Fruit fly (Drosophila melanogaster): ENCODE measurements around the gene IntS11.

Gene IntS11

DNA sequence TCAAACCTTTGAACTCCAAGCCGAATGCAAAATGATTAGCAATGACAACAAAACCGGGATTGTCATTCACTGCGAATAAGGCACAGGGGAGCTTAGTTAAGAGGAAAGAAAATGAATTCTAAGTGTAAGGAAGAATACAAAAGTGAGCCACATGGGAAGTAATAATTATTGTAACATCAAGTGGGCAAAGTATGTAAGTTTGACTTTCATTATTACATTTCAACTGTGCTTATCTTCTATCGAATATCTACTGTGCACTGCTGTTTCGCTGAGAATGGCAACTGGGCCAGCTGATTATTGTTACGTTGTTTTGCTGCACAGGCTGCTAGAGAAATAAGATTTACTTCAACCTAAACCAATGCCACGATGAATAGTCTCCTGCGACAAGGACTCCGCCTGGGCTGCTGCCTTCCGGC is 8.5 kb upstream of the IntS11 start, which contains the start of the genes CG7601 and CIA30 (continued):
- peak; percentile 100 for TF ChIP-seq H2.0 (GFP tag; IDR thresholded peaks at IDR 0.05)
- TF ChIP-seq Oli (tag; optimal IDR thresholded peaks at IDR 0.05) = peak; percentile 96
- TF ChIP-seq ind (GFP tag; optimal IDR thresholded peaks at IDR 0.05) = peak; percentile 100
- TF ChIP-seq kah (GFP tag; optimal IDR thresholded peaks at IDR 0.05) = peak; percentile 92
- 0 out of 3 replicates have a peak, but pooled peaks have one; percentile 47 for TF ChIP-seq CG34224 (GFP tag; IDR thresholded peaks at IDR 0.05; ENCODE audit: partially characterized antibody)
- TF ChIP-seq CG12219 (GFP tag; optimal IDR thresholded peaks at IDR 0.05) = peak; percentile 94
- TF ChIP-seq Lpt (GFP tag; optimal IDR thresholded peaks at IDR 0.05) = no peak
- no peak for TF ChIP-seq hkb (optimal IDR thresholded peaks at IDR 0.05)
- peak; percentile 100 for TF ChIP-seq hkb (GFP tag; IDR thresholded peaks at IDR 0.05)
- peak; percentile 99 for TF ChIP-seq CG1233 (GFP tag; optimal IDR thresholded peaks at IDR 0.05)
- TF ChIP-seq sr (GFP tag; IDR thresholded peaks at IDR 0.05) = peak; percentile 100
- TF ChIP-seq CG10267 (tag; optimal IDR thresholded peaks at IDR 0.05) = peak; percentile 92
- peak; percentile 100 for TF ChIP-seq tgo (GFP tag; IDR thresholded peaks at IDR 0.05)
- TF ChIP-seq CG8765 (GFP tag; IDR thresholded peaks at IDR 0.05) = peak; percentile 100
- peak; percentile 99 for TF ChIP-seq luna (GFP tag; optimal IDR thresholded peaks at IDR 0.05)
- peak; percentile 93 for TF ChIP-seq CG3065 (GFP tag; optimal IDR thresholded peaks at IDR 0.05)
- TF ChIP-seq CG10543 (GFP tag; optimal IDR thresholded peaks at IDR 0.05) = peak; percentile 98
- peak; percentile 84 for TF ChIP-seq CG7928 (GFP tag; optimal IDR thresholded peaks at IDR 0.05)
- peak; percentile 98 for TF ChIP-seq CG9609 (GFP tag; optimal IDR thresholded peaks at IDR 0.05)
- TF ChIP-seq Sox100B (GFP tag; optimal IDR thresholded peaks at IDR 0.05) = peak; percentile 97
- peak; percentile 98 for TF ChIP-seq maf-S (GFP tag; optimal IDR thresholded peaks at IDR 0.05)
- TF ChIP-seq fru (optimal IDR thresholded peaks at IDR 0.05) = no peak
- peak; percentile 97 for TF ChIP-seq dmrt99B (tag; optimal IDR thresholded peaks at IDR 0.05)
- peak; percentile 93 for TF ChIP-seq CG6254 (GFP tag; optimal IDR thresholded peaks at IDR 0.05)
- TF ChIP-seq CG11456 (GFP tag; IDR thresholded peaks at IDR 0.05) = peak; percentile 100
- TF ChIP-seq chinmo (GFP tag; IDR thresholded peaks at IDR 0.05; ENCODE audit: partially characterized antibody) = 0 out of 4 replicates have a peak, but pooled peaks have one; percentile 39
- no peak for TF ChIP-seq br (optimal IDR thresholded peaks at IDR 0.05)
- peak; percentile 56 for TF ChIP-seq Sry-β (GFP tag; optimal IDR thresholded peaks at IDR 0.05)
- peak; percentile 97 for TF ChIP-seq NfI (GFP tag; optimal IDR thresholded peaks at IDR 0.05)
- TF ChIP-seq fd3F (GFP tag; optimal IDR thresholded peaks at IDR 0.05) = peak; percentile 96
- peak; percentile 97 for TF ChIP-seq CG10979 (tag; optimal IDR thresholded peaks at IDR 0.05)
- TF ChIP-seq CG8388 (GFP tag; optimal IDR thresholded peaks at IDR 0.05) = peak; percentile 96
- TF ChIP-seq CG4328 (GFP tag; optimal IDR thresholded peaks at IDR 0.05) = peak; percentile 98
- TF ChIP-seq CG11398 (GFP tag; optimal IDR thresholded peaks at IDR 0.05) = peak; percentile 96
- peak; percentile 86 for TF ChIP-seq run (tag; optimal IDR thresholded peaks at IDR 0.05)
- TF ChIP-seq mld (GFP tag; IDR thresholded peaks at IDR 0.05; ENCODE audit: partially characterized antibody) = no peak
- peak; percentile 99 for TF ChIP-seq CG9817 (tag; optimal IDR thresholded peaks at IDR 0.05)
- TF ChIP-seq CG6654 (GFP tag; optimal IDR thresholded peaks at IDR 0.05) = peak; percentile 92
- TF ChIP-seq CG31365 (tag; optimal IDR thresholded peaks at IDR 0.05) = peak; percentile 94
- peak; percentile 100 for TF ChIP-seq CG11247 (GFP tag; IDR thresholded peaks at IDR 0.05)
- TF ChIP-seq CG8089 (GFP tag; optimal IDR thresholded peaks at IDR 0.05) = peak; percentile 95
- TF ChIP-seq inv (GFP tag; IDR thresholded peaks at IDR 0.05; ENCODE audit: partially characterized antibody) = no peak
- peak; percentile 99 for TF ChIP-seq CG2889 (GFP tag; IDR thresholded peaks at IDR 0.05)
- no peak for TF ChIP-seq Jarid2 (GFP tag; optimal IDR thresholded peaks at IDR 0.05)
- peak; percentile 100 for TF ChIP-seq CG17612 (GFP tag; IDR thresholded peaks at IDR 0.05)
- TF ChIP-seq fd96Cb (tag; optimal IDR thresholded peaks at IDR 0.05) = peak; percentile 99
- TF ChIP-seq Vsx1 (GFP tag; optimal IDR thresholded peaks at IDR 0.05) = peak; percentile 92
- TF ChIP-seq p53 (GFP tag; optimal IDR thresholded peaks at IDR 0.05) = peak; percentile 95
- peak; percentile 100 for TF ChIP-seq Gsc (GFP tag; IDR thresholded peaks at IDR 0.05)
- peak; percentile 98 for TF ChIP-seq az2 (GFP tag; optimal IDR thresholded peaks at IDR 0.05)
- TF ChIP-seq Adf1 (GFP tag; IDR thresholded peaks at IDR 0.05) = peak; percentile 93

All from whole organism, embryonic.